Fruit fly (Drosophila melanogaster): ENCODE measurements around the gene SMC5.

Gene SMC5

dm6 chr3L:21568848-21569372 lies at the start of gene SMC5, which contains the start of gene CRIF:
SMC5 (plus strand) TSS chr3L:21569176.
CRIF (minus strand) TSS chr3L:21568898.
- TF ChIP-seq CG17801 (GFP tag; optimal IDR thresholded peaks at IDR 0.05; ENCODE audit: partially characterized antibody): peak; percentile 41

dm6 chr3L:21523059-21523836 lies 45.7 kb upstream of the SMC5 start, which contains the start of gene CG7611:
CG7611 (plus strand) TSS chr3L:21523186.
- TF ChIP-seq CG17801 (GFP tag; optimal IDR thresholded peaks at IDR 0.05; ENCODE audit: partially characterized antibody): no peak

dm6 chr3L:21524071-21524889 lies 44.7 kb upstream of the SMC5 start:
- TF ChIP-seq CG17801 (GFP tag; optimal IDR thresholded peaks at IDR 0.05; ENCODE audit: partially characterized antibody): no peak

dm6 chr3L:21529108-21529507 lies 39.9 kb upstream of the SMC5 start, which contains the start of gene Arv1:
Arv1 (minus strand) TSS chr3L:21529333.
- TF ChIP-seq CG17801 (GFP tag; optimal IDR thresholded peaks at IDR 0.05; ENCODE audit: partially characterized antibody): no peak

dm6 chr3L:21533270-21533948 lies 35.6 kb upstream of the SMC5 start, which contains the start of gene Mkrn1:
Mkrn1 (minus strand) TSS chr3L:21533713.
- TF ChIP-seq CG17801 (GFP tag; optimal IDR thresholded peaks at IDR 0.05; ENCODE audit: partially characterized antibody): peak; percentile 62

- TF ChIP-seq CG17801 (GFP tag; optimal IDR thresholded peaks at IDR 0.05; ENCODE audit: partially characterized antibody): no peak
Observed at dm6 chr3L:21534360-21534759, 34.6 kb upstream of the SMC5 start, which contains the start of gene ppk5. ppk5 (plus strand) TSS chr3L:21534660.

dm6 chr3L:21536857-21537256 lies 32.1 kb upstream of the SMC5 start, which contains the start of gene Rpn10:
Rpn10 (plus strand) TSS chr3L:21537000.
- no peak for TF ChIP-seq CG17801 (GFP tag; optimal IDR thresholded peaks at IDR 0.05; ENCODE audit: partially characterized antibody)

dm6 chr3L:21538893-21539244 lies 30.1 kb upstream of the SMC5 start:
- TF ChIP-seq CG17801 (GFP tag; optimal IDR thresholded peaks at IDR 0.05; ENCODE audit: partially characterized antibody): no peak

dm6 chr3L:21539245-21540196 lies 29.5 kb upstream of the SMC5 start, which contains the start of the genes COX8 and VhaM9.7-b:
COX8 (minus strand) TSS chr3L:21539447.
VhaM9.7-b (plus strand) TSS chr3L:21539862.
- peak; percentile 33 for TF ChIP-seq CG17801 (GFP tag; optimal IDR thresholded peaks at IDR 0.05; ENCODE audit: partially characterized antibody)

dm6 chr3L:21542059-21542458 lies 26.9 kb upstream of the SMC5 start, which contains the start of gene CG33290:
CG33290 (plus strand) TSS chr3L:21542359.
- TF ChIP-seq CG17801 (GFP tag; optimal IDR thresholded peaks at IDR 0.05; ENCODE audit: partially characterized antibody): no peak

dm6 chr3L:21554752-21555151 lies 14.2 kb upstream of the SMC5 start, which contains the start of gene Wnk:
Wnk (minus strand) TSS chr3L:21554928.
- no peak for TF ChIP-seq CG17801 (GFP tag; optimal IDR thresholded peaks at IDR 0.05; ENCODE audit: partially characterized antibody)

dm6 chr3L:21558176-21558871 lies 10.7 kb upstream of the SMC5 start, which contains the start of gene CG7173:
CG7173 (minus strand) TSS chr3L:21558226.
- TF ChIP-seq CG17801 (GFP tag; optimal IDR thresholded peaks at IDR 0.05; ENCODE audit: partially characterized antibody): no peak

dm6 chr3L:21562081-21562480 lies 6.9 kb upstream of the SMC5 start, which contains the start of gene CapaR:
CapaR (minus strand) TSS chr3L:21562181.
- TF ChIP-seq CG17801 (GFP tag; optimal IDR thresholded peaks at IDR 0.05; ENCODE audit: partially characterized antibody): no peak

Data from ovary, adult (tissue).